Worm (Caenorhabditis elegans): Measurements from ENCODE around the gene C24H10.4.

Gene C24H10.4

ce11 chrX:5026461-5026860, 32.6 kb downstream of the C24H10.4 start:
- TF ChIP-seq zag-1 (tag; optimal IDR thresholded peaks at IDR 0.05) = no peak
- TF ChIP-seq unc-55 (GFP tag; optimal IDR thresholded peaks at IDR 0.05) = peak; percentile 38

ce11 chrX:5024300-5024699, 34.8 kb downstream of the C24H10.4 start, which contains the start of gene ZC449.1:
Gene ZC449.1, plus strand, starts transcription at chrX:5024420.
- TF ChIP-seq unc-39 (tag; optimal IDR thresholded peaks at IDR 0.05) (no peak), nhr-21 (tag; optimal IDR thresholded peaks at IDR 0.05) (peak; percentile 32)

ce11 chrX:5022682-5023081, 36.4 kb downstream of the C24H10.4 start:
- TF ChIP-seq lin-11 (tag; optimal IDR thresholded peaks at IDR 0.05) (peak; percentile 43), nhr-21 (tag; optimal IDR thresholded peaks at IDR 0.05) (peak; percentile 51), zag-1 (tag; optimal IDR thresholded peaks at IDR 0.05) (peak; percentile 8), blmp-1 (tag; optimal IDR thresholded peaks at IDR 0.05; ENCODE audit: insufficient read depth) (no peak), skn-1 (tag; optimal IDR thresholded peaks at IDR 0.05) (no peak), sma-3 (GFP tag; optimal IDR thresholded peaks at IDR 0.05) (peak; percentile 31), sem-4 (tag; optimal IDR thresholded peaks at IDR 0.05) (no peak), fos-1 (tag; optimal IDR thresholded peaks at IDR 0.05) (peak; percentile 54), lin-13 (GFP tag; optimal IDR thresholded peaks at IDR 0.05) (peak; percentile 37), ztf-1 (GFP tag; conservative IDR thresholded peaks at IDR 0.05) (no peak), sma-9 (GFP tag; optimal IDR thresholded peaks at IDR 0.05) (peak; percentile 73), sma-9 (tag; optimal IDR thresholded peaks at IDR 0.05) (no peak), F13H6.1 (tag; optimal IDR thresholded peaks at IDR 0.05) (peak; percentile 43), crh-2 (tag; optimal IDR thresholded peaks at IDR 0.05) (peak; percentile 74), C34F6.9 (tag; optimal IDR thresholded peaks at IDR 0.05) (peak; percentile 14), lsy-2 (tag; optimal IDR thresholded peaks at IDR 0.05) (peak in 1 of 2 experiments; percentile 47), mdl-1 (tag; optimal IDR thresholded peaks at IDR 0.05) (peak in 1 of 2 experiments; percentile 19), peb-1 (tag; optimal IDR thresholded peaks at IDR 0.05) (no peak), unc-55 (GFP tag; optimal IDR thresholded peaks at IDR 0.05) (peak; percentile 22), mab-5 (tag; optimal IDR thresholded peaks at IDR 0.05) (no peak), nhr-129 (tag; optimal IDR thresholded peaks at IDR 0.05) (peak; percentile 83), ceh-16 (tag; optimal IDR thresholded peaks at IDR 0.05) (peak; percentile 23)

ce11 chrX:5020996-5021395, 38.1 kb downstream of the C24H10.4 start, which contains the start of gene ZC449.2:
Gene ZC449.2, plus strand, starts transcription at chrX:5021285.
- TF ChIP-seq unc-39 (tag; optimal IDR thresholded peaks at IDR 0.05) (no peak), crh-2 (tag; optimal IDR thresholded peaks at IDR 0.05) (no peak), ztf-1 (GFP tag; conservative IDR thresholded peaks at IDR 0.05) (no peak), dmd-4 (tag; optimal IDR thresholded peaks at IDR 0.05) (no peak), snpc-4 (tag; optimal IDR thresholded peaks at IDR 0.05) (no peak), sma-9 (GFP tag; optimal IDR thresholded peaks at IDR 0.05) (no peak), sma-9 (tag; optimal IDR thresholded peaks at IDR 0.05) (no peak), ZK546.5 (tag; optimal IDR thresholded peaks at IDR 0.05) (no peak), F13H6.1 (tag; optimal IDR thresholded peaks at IDR 0.05) (no peak), unc-62 (GFP tag; optimal IDR thresholded peaks at IDR 0.05) (no peak), elt-1 (tag; optimal IDR thresholded peaks at IDR 0.05) (no peak), ztf-4 (tag; optimal IDR thresholded peaks at IDR 0.05) (no peak)

DNA sequence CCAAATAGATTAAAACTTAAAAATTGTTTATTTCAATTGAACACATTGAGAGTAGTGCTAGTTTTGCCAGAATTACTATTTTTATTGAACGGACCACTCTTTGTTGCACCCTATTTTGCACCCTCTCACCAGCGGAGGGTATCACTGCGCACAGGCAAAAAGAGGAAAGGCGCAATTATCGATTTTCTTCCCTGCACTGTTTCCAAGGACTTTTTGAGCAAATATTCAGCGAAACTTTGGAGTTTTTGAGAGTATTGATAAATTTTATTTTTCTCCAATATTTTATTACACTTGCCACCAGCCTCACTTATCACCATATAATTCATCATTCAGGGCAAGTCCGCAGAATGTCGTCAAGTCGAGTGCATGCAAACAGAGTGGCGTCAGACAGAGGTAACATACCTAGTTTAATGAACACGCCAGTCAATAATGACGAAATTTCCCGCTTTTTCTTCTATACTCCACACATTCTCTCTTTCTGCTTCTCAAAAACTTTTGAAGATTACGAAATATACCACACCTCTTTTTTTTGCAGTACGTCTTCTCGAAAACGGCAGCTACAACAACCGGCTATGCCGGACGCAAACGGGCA, 40.9 kb downstream of the C24H10.4 start:
- no peak for TF ChIP-seq unc-39 (tag; optimal IDR thresholded peaks at IDR 0.05)
- no peak for TF ChIP-seq alr-1 (tag; optimal IDR thresholded peaks at IDR 0.05)
- no peak for TF ChIP-seq nhr-21 (tag; optimal IDR thresholded peaks at IDR 0.05)
- peak; percentile 72 for TF ChIP-seq nhr-129 (tag; optimal IDR thresholded peaks at IDR 0.05)
- peak; percentile 70 for TF ChIP-seq fos-1 (tag; optimal IDR thresholded peaks at IDR 0.05)
- TF ChIP-seq crh-2 (tag; optimal IDR thresholded peaks at IDR 0.05) = peak; percentile 51
- TF ChIP-seq lin-13 (GFP tag; optimal IDR thresholded peaks at IDR 0.05) = peak; percentile 18
- peak; percentile 56 for TF ChIP-seq C34F6.9 (tag; optimal IDR thresholded peaks at IDR 0.05)
- no peak for TF ChIP-seq unc-62 (GFP tag; optimal IDR thresholded peaks at IDR 0.05)
- TF ChIP-seq unc-55 (GFP tag; optimal IDR thresholded peaks at IDR 0.05) = peak; percentile 75
- TF ChIP-seq lsy-2 (tag; optimal IDR thresholded peaks at IDR 0.05) = peak in 1 of 2 experiments; percentile 27
- TF ChIP-seq sma-9 (GFP tag; optimal IDR thresholded peaks at IDR 0.05) = peak; percentile 20
- TF ChIP-seq sma-9 (tag; optimal IDR thresholded peaks at IDR 0.05) = no peak
- no peak for TF ChIP-seq skn-1 (tag; optimal IDR thresholded peaks at IDR 0.05)
- TF ChIP-seq gmeb-1 (tag; optimal IDR thresholded peaks at IDR 0.05) = peak; percentile 0
- TF ChIP-seq nhr-11 (tag; optimal IDR thresholded peaks at IDR 0.05) = no peak

All from whole organism, L2 larva.